Worm (Caenorhabditis elegans): ENCODE results near the gene H28G03.3.
A peak's percentile ranks its signal among the peaks of the same experiment; 100 is the strongest.

H28G03.3 gene

ce11 chrX:5199245-5199644 lies 26.9 kb downstream of the H28G03.3 start:
- TF ChIP-seq R02D3.7 (tag; optimal IDR thresholded peaks at IDR 0.05) (no peak), ceh-32 (tag; optimal IDR thresholded peaks at IDR 0.05; ENCODE audit: poor library complexity) (no peak)

- TF ChIP-seq sdz-12 (GFP tag; optimal IDR thresholded peaks at IDR 0.05) (no peak), daf-19 (GFP tag; conservative IDR thresholded peaks at IDR 0.05) (no peak), hlh-11 (tag; optimal IDR thresholded peaks at IDR 0.05) (peak; percentile 17), daf-16 (GFP tag; optimal IDR thresholded peaks at IDR 0.05) (peak in 1 of 2 experiments; percentile 99), daf-16 (tag; optimal IDR thresholded peaks at IDR 0.05) (no peak), zfp-2 (tag; optimal IDR thresholded peaks at IDR 0.05) (no peak), ceh-28 (tag; optimal IDR thresholded peaks at IDR 0.05) (no peak), nhr-11 (tag; optimal IDR thresholded peaks at IDR 0.05) (peak; percentile 19), ceh-20 (GFP tag; IDR thresholded peaks at IDR 0.05) (no peak)
Observed at ce11 chrX:5197440-5197839, 28.7 kb downstream of the H28G03.3 start.

DNA sequence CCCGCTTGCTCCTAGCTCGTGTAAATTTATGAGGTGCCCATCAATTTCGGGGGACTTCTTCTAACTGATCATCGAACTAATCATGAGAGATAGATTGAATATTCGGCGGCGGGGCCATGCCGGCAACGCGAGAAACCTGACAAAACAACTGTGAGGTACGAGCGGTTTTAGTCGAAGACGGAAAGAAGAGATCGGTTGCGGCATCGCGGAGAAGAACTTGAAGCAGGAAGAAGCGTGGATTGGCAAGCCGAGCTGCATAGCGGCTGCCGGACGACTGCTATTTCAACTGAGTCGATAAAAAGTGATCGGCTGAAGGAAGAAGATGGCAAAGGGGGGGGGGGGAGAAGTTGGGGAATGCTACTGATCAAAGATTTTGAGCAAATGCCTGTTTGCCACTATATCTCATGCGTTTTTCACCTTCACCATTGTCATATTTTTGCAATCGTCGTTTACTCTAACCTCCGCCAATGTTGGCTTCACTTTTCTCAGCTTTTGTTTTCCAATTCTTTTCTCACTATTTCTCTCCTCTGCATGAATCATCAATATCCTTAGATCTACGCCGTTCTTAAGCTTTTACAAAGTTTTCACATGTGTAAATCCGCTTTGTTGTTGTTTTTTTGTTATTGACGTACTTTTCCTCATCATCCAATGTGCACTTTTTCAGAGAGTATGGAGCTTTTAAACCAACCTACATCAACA lies 30.6 kb downstream of the H28G03.3 start, which contains the start of gene pqn-62:
Gene pqn-62, plus strand, starts transcription at position 649 of the 699 bp plus-strand sequence.
- TF ChIP-seq gei-8 (GFP tag; optimal IDR thresholded peaks at IDR 0.05) (no peak), sdz-12 (GFP tag; optimal IDR thresholded peaks at IDR 0.05) (no peak), daf-12 (tag; optimal IDR thresholded peaks at IDR 0.05) (no peak), snpc-4 (tag; optimal IDR thresholded peaks at IDR 0.05) (no peak), aha-1 (tag) (peak; percentile 74), tra-1 (GFP tag; IDR thresholded peaks at IDR 0.05) (0 out of 2 replicates have a peak, but pooled peaks have one; percentile 6), F49E8.2 (tag; optimal IDR thresholded peaks at IDR 0.05; ENCODE audit: borderline replicate concordance) (no peak), hlh-11 (tag; optimal IDR thresholded peaks at IDR 0.05) (peak; percentile 47), zip-2 (tag; optimal IDR thresholded peaks at IDR 0.05) (no peak), dmd-8 (GFP tag; IDR thresholded peaks at IDR 0.05) (no peak)

- TF ChIP-seq T20F7.1 (GFP tag; optimal IDR thresholded peaks at IDR 0.05) (no peak), ztf-11 (tag; optimal IDR thresholded peaks at IDR 0.05) (no peak), unc-62 (GFP tag; optimal IDR thresholded peaks at IDR 0.05 in 1 of 2) (peak in 1 of 2 experiments; percentile 11), unc-62 (tag; optimal IDR thresholded peaks at IDR 0.05) (no peak), lin-38 (GFP tag; IDR thresholded peaks at IDR 0.05) (no peak), mes-2 (tag; optimal IDR thresholded peaks at IDR 0.05; ENCODE audit: poor library complexity, severe bottlenecking) (no peak), ztf-7 (tag; optimal IDR thresholded peaks at IDR 0.05) (no peak), snpc-4 (tag; optimal IDR thresholded peaks at IDR 0.05) (no peak), ceh-82 (tag; optimal IDR thresholded peaks at IDR 0.05) (no peak)
Observed at ce11 chrX:5193402-5193801, 32.8 kb downstream of the H28G03.3 start.

- peak; percentile 97 for TF ChIP-seq aha-1 (tag)
- TF ChIP-seq nhr-111 (GFP tag; optimal IDR thresholded peaks at IDR 0.05), result no peak
Observed at ce11 chrX:5190061-5190460, 36.1 kb downstream of the H28G03.3 start.

- TF ChIP-seq nhr-77 (tag; optimal IDR thresholded peaks at IDR 0.05) (no peak), arid-1 (GFP tag; conservative IDR thresholded peaks at IDR 0.05) (no peak), ces-1 (GFP tag; optimal IDR thresholded peaks at IDR 0.05) (no peak), snpc-4 (tag; optimal IDR thresholded peaks at IDR 0.05) (no peak), nhr-28 (tag; optimal IDR thresholded peaks at IDR 0.05) (no peak), zag-1 (tag; optimal IDR thresholded peaks at IDR 0.05) (no peak), Y105C5A.15 (GFP tag; IDR thresholded peaks at IDR 0.05) (no peak)
Observed at ce11 chrX:5188977-5189376, 37.2 kb downstream of the H28G03.3 start, which contains the start of gene zig-6. Gene zig-6 (minus strand): TSS chrX:5189077.

All from whole organism, L4 larva.